Worm (Caenorhabditis elegans) whole organism, early embryonic: ENCODE results near the gene T22C8.6.

Experiments
- B0310.2 ChIP-seq: sonication (generic microtip); optimal IDR thresholded peaks from 2 replicates; lab custom pipeline; 2016; ENCODE audit warnings: mild to moderate bottlenecking, missing genetic modification characterization, missing compliant biosample characterization
- hmg-4 ChIP-seq: fragments of 200-800 bp; sonication (Bioruptor generic); optimal IDR thresholded peaks from 2 replicates; lab custom pipeline; 2018; ENCODE audit warnings: mild to moderate bottlenecking, missing genetic modification characterization, missing compliant biosample characterization
- tra-4 ChIP-seq: sonication (generic microtip); optimal IDR thresholded peaks from 2 replicates; lab custom pipeline; 2017; ENCODE audit warnings: missing genetic modification characterization, missing compliant biosample characterization

ce11 chrII:8634386-8634785 lies 4.3 kb upstream of the T22C8.6 start, which contains the start of gene cutl-12:
- TF ChIP-seq tra-4 (tag; lab: Kevin White, UChicago) (no peak), hmg-4 (GFP tag; lab: Kevin White, UChicago) (no peak), B0310.2 (no peak)
